Worm (Caenorhabditis elegans): ENCODE data around the gene dyf-4.

Gene dyf-4

ce11 chrV:12491070-12491643 is 34.4 kb downstream of the dyf-4 start (continued):
- TF ChIP-seq lsy-2 (tag; optimal IDR thresholded peaks at IDR 0.05), result peak; percentile 6 to 67
- TF ChIP-seq ces-1 (GFP tag; optimal IDR thresholded peaks at IDR 0.05), result no peak
- TF ChIP-seq C04F5.9 (tag; optimal IDR thresholded peaks at IDR 0.05), result peak; percentile 18
- peak; percentile 71 for TF ChIP-seq tbx-2 (tag; optimal IDR thresholded peaks at IDR 0.05)
- TF ChIP-seq efl-3 (GFP tag; optimal IDR thresholded peaks at IDR 0.05), result no peak
- peak; percentile 16 for TF ChIP-seq aly-2 (tag; optimal IDR thresholded peaks at IDR 0.05)
- TF ChIP-seq ceh-88 (GFP tag; IDR thresholded peaks at IDR 0.05), result peak; percentile 60; the same call in 1 of the 2 replicates
- peak; percentile 66 for TF ChIP-seq ztf-4 (tag; optimal IDR thresholded peaks at IDR 0.05)
- peak; percentile 76 for TF ChIP-seq elt-2 (tag; optimal IDR thresholded peaks at IDR 0.05)
- TF ChIP-seq F16B12.6 (tag; optimal IDR thresholded peaks at IDR 0.05), result no peak
- TF ChIP-seq jun-1 (tag; optimal IDR thresholded peaks at IDR 0.05), result peak; percentile 21
- TF ChIP-seq nhr-19 (GFP tag; conservative IDR thresholded peaks at IDR 0.05), result peak; percentile 93
- TF ChIP-seq mdl-1 (tag; optimal IDR thresholded peaks at IDR 0.05), result peak in 1 of 2 experiments; percentile 45
- peak; percentile 71 for TF ChIP-seq lin-13 (GFP tag; optimal IDR thresholded peaks at IDR 0.05)
- no peak for TF ChIP-seq pax-3 (tag; optimal IDR thresholded peaks at IDR 0.05)
- peak; percentile 94 for TF ChIP-seq rnt-1 (tag; optimal IDR thresholded peaks at IDR 0.05)
- peak; percentile 61 for TF ChIP-seq mab-9 (GFP tag; IDR thresholded peaks at IDR 0.05)
- TF ChIP-seq unc-130 (tag; optimal IDR thresholded peaks at IDR 0.05), result no peak
- no peak for TF ChIP-seq pqm-1 (tag; optimal IDR thresholded peaks at IDR 0.05)
- peak; percentile 13 for TF ChIP-seq unc-86 (tag; optimal IDR thresholded peaks at IDR 0.05)
- TF ChIP-seq nhr-85 (tag), result peak; percentile 94
- TF ChIP-seq dsc-1 (tag; optimal IDR thresholded peaks at IDR 0.05), result peak; percentile 86
- TF ChIP-seq ceh-8 (GFP tag; optimal IDR thresholded peaks at IDR 0.05), result peak; percentile 28
- peak in 2 of 3 experiments; percentile 41 to 59 for TF ChIP-seq dpl-1 (GFP tag; optimal IDR thresholded peaks at IDR 0.05)
- no peak for TF ChIP-seq pag-3 (tag; optimal IDR thresholded peaks at IDR 0.05; ENCODE audit: borderline replicate concordance, insufficient read depth)
- TF ChIP-seq grh-1 (GFP tag; IDR thresholded peaks at IDR 0.05), result peak; percentile 82
- peak; percentile 6 to 62 for TF ChIP-seq lin-35 (GFP tag; optimal IDR thresholded peaks at IDR 0.05)
- peak; percentile 67 for TF ChIP-seq xbp-1 (tag; optimal IDR thresholded peaks at IDR 0.05)
- no peak for TF ChIP-seq hlh-4 (tag; optimal IDR thresholded peaks at IDR 0.05)
- peak; percentile 41 for TF ChIP-seq egl-13 (tag; optimal IDR thresholded peaks at IDR 0.05)
- TF ChIP-seq ceh-63 (GFP tag; optimal IDR thresholded peaks at IDR 0.05), result no peak
- peak in 1 of 6 experiments; percentile 46 for TF ChIP-seq elt-3 (tag; optimal IDR thresholded peaks at IDR 0.05)
- TF ChIP-seq zip-4 (GFP tag; optimal IDR thresholded peaks at IDR 0.05), result peak; percentile 74
- TF ChIP-seq unc-62 (GFP tag; optimal IDR thresholded peaks at IDR 0.05), result no peak
- peak; percentile 31 for TF ChIP-seq fos-1 (tag; optimal IDR thresholded peaks at IDR 0.05)
- no peak for TF ChIP-seq nhr-12 (tag; optimal IDR thresholded peaks at IDR 0.05)
- TF ChIP-seq hpl-2 (GFP tag; optimal IDR thresholded peaks at IDR 0.05), result no peak
- peak; percentile 36 for TF ChIP-seq C16A3.4 (tag; optimal IDR thresholded peaks at IDR 0.05)
- TF ChIP-seq nhr-47 (tag; optimal IDR thresholded peaks at IDR 0.05), result peak; percentile 89
- TF ChIP-seq swsn-7 (tag; optimal IDR thresholded peaks at IDR 0.05), result peak; percentile 87
- TF ChIP-seq nhr-90 (tag; optimal IDR thresholded peaks at IDR 0.05; ENCODE audit: poor library complexity), result peak; percentile 93
- TF ChIP-seq mep-1 (tag; optimal IDR thresholded peaks at IDR 0.05), result peak; percentile 61
- peak; percentile 42 for TF ChIP-seq sox-4 (tag; optimal IDR thresholded peaks at IDR 0.05)
- TF ChIP-seq lin-39 (tag; optimal IDR thresholded peaks at IDR 0.05), result peak; percentile 87
- no peak for TF ChIP-seq nhr-237 (tag; optimal IDR thresholded peaks at IDR 0.05)
- TF ChIP-seq unc-30 (tag; optimal IDR thresholded peaks at IDR 0.05), result no peak
- peak; percentile 82 for TF ChIP-seq sup-37 (GFP tag; optimal IDR thresholded peaks at IDR 0.05)
- TF ChIP-seq vab-15 (tag; optimal IDR thresholded peaks at IDR 0.05), result no peak
